Worm (Caenorhabditis elegans) whole organism, L3 larva: ENCODE data around the gene D1053.4.

Experiments
- R02D3.7 ChIP-seq: fragments of 150-350 bp; optimal IDR thresholded peaks from 2 replicates; lab custom pipeline; 2014; ENCODE audit warnings: missing biosample characterization, missing genetic modification characterization
- ZK546.5 ChIP-seq: sonication (generic microtip); optimal IDR thresholded peaks from 2 replicates; lab custom pipeline; 2017; ENCODE audit warnings: missing biosample characterization, missing genetic modification characterization
- ama-1 ChIP-seq: fragments of 150-350 bp; optimal IDR thresholded peaks from 2 replicates; lab custom pipeline; 2018
- ceh-16 ChIP-seq: sonication (generic microtip); optimal IDR thresholded peaks from 2 replicates; lab custom pipeline; 2017; ENCODE audit warnings: missing biosample characterization, missing genetic modification characterization
- ceh-28 ChIP-seq: fragments of 150-350 bp; optimal IDR thresholded peaks from 2 replicates; lab custom pipeline; 2014; ENCODE audit warnings: missing biosample characterization, missing genetic modification reagents, missing genetic modification characterization
- ceh-82 ChIP-seq: fragments of 150-350 bp; optimal IDR thresholded peaks from 2 replicates; lab custom pipeline; 2014; ENCODE audit warnings: missing biosample characterization, missing genetic modification characterization
- ceh-9 ChIP-seq: sonication (generic microtip); optimal IDR thresholded peaks from 2 replicates; lab custom pipeline; 2018; ENCODE audit warnings: missing biosample characterization, missing genetic modification characterization
- egl-5 ChIP-seq: fragments of 150-350 bp; optimal IDR thresholded peaks from 2 replicates; lab custom pipeline; 2017; ENCODE audit warnings: missing biosample characterization, missing genetic modification reagents, missing genetic modification characterization, inconsistent platforms
- elt-1 ChIP-seq: fragments of 150-350 bp; optimal IDR thresholded peaks from 2 replicates; lab custom pipeline; 2014; ENCODE audit warnings: missing biosample characterization, missing genetic modification characterization
- elt-2 ChIP-seq: sonication (generic microtip); optimal IDR thresholded peaks from 2 replicates; lab custom pipeline; 2016; ENCODE audit warnings: missing genetic modification reagents, mild to moderate bottlenecking, missing genetic modification characterization, missing compliant biosample characterization
- elt-3 ChIP-seq, 3 experiments: fragments of 150-350 bp in 1 of 3; sonication (generic microtip) in 2 of 3; optimal IDR thresholded peaks; 2 replicates in 2 of 3; 4 replicates in 1 of 3; lab custom pipeline; 2014 to 2017; ENCODE audit warnings: missing biosample characterization in 3 of 3, missing genetic modification characterization in 3 of 3
- eor-1 ChIP-seq, 2 experiments: fragments of 150-350 bp; optimal IDR thresholded peaks; 2 replicates each; lab custom pipeline; 2014 to 2018; ENCODE audit warnings: missing biosample characterization in 2 of 2, missing genetic modification characterization in 2 of 2
- jun-1 ChIP-seq: fragments of 150-350 bp; optimal IDR thresholded peaks from 2 replicates; lab custom pipeline; 2014; ENCODE audit warnings: missing biosample characterization, missing genetic modification reagents, missing genetic modification characterization
- lin-39 ChIP-seq: fragments of 150-350 bp; optimal IDR thresholded peaks from 2 replicates; lab custom pipeline; 2018; ENCODE audit warnings: missing biosample characterization, missing genetic modification reagents, missing genetic modification characterization
- mdl-1 ChIP-seq: fragments of 150-350 bp; optimal IDR thresholded peaks from 2 replicates; lab custom pipeline; 2014; ENCODE audit warnings: missing biosample characterization, missing genetic modification characterization
- mml-1 ChIP-seq: fragments of 150-350 bp; sonication (generic microtip); optimal IDR thresholded peaks from 3 replicates; lab custom pipeline; 2014; ENCODE audit warnings: missing biosample characterization, missing genetic modification characterization
- nfya-1 ChIP-seq: sonication (generic microtip); optimal IDR thresholded peaks from 2 replicates; lab custom pipeline; 2017; ENCODE audit warnings: missing genetic modification characterization, mild to moderate bottlenecking, missing compliant biosample characterization, antibody characterized with exemption, moderate library complexity; ENCODE audit not compliant: insufficient read depth
- nhr-11 ChIP-seq: fragments of 150-350 bp; optimal IDR thresholded peaks from 2 replicates; lab custom pipeline; 2014; ENCODE audit warnings: missing biosample characterization, missing genetic modification characterization
- nhr-12 ChIP-seq: fragments of 150-350 bp; optimal IDR thresholded peaks from 2 replicates; lab custom pipeline; 2014; ENCODE audit warnings: missing biosample characterization, missing genetic modification characterization
- nhr-23 ChIP-seq: fragments of 150-350 bp; optimal IDR thresholded peaks from 2 replicates; lab custom pipeline; 2014; ENCODE audit warnings: missing biosample characterization, missing genetic modification reagents, missing genetic modification characterization
- nhr-25 ChIP-seq: sonication (generic microtip); optimal IDR thresholded peaks from 2 replicates; lab custom pipeline; 2017; ENCODE audit warnings: missing biosample characterization, missing genetic modification characterization
- nhr-28 ChIP-seq: fragments of 150-350 bp; optimal IDR thresholded peaks from 2 replicates; lab custom pipeline; 2014; ENCODE audit warnings: missing biosample characterization, missing genetic modification characterization
- nhr-43 ChIP-seq: sonication (generic microtip); optimal IDR thresholded peaks from 2 replicates; lab custom pipeline; 2016; ENCODE audit warnings: mild to moderate bottlenecking, missing genetic modification characterization, missing compliant biosample characterization; ENCODE audit not compliant: poor library complexity, severe bottlenecking
- nhr-67 ChIP-seq: fragments of 150-350 bp; optimal IDR thresholded peaks from 2 replicates; lab custom pipeline; 2014; ENCODE audit warnings: missing biosample characterization, missing genetic modification characterization
- pha-4 ChIP-seq: fragments of 150-350 bp; optimal IDR thresholded peaks from 2 replicates; lab custom pipeline; 2014; ENCODE audit warnings: missing biosample characterization, missing genetic modification reagents, missing genetic modification characterization
- pqm-1 ChIP-seq: fragments of 150-350 bp; optimal IDR thresholded peaks from 2 replicates; lab custom pipeline; 2017; ENCODE audit warnings: missing biosample characterization, missing genetic modification characterization, inconsistent platforms
- sea-2 ChIP-seq: fragments of 150-350 bp; sonication (generic microtip); optimal IDR thresholded peaks from 4 replicates; lab custom pipeline; 2014; ENCODE audit warnings: missing biosample characterization, missing genetic modification reagents, missing genetic modification characterization
- skn-1 ChIP-seq: fragments of 150-350 bp; optimal IDR thresholded peaks from 2 replicates; lab custom pipeline; 2014; ENCODE audit warnings: missing biosample characterization, missing genetic modification characterization
- tbx-2 ChIP-seq: sonication (generic microtip); optimal IDR thresholded peaks from 2 replicates; lab custom pipeline; 2016; ENCODE audit warnings: mild to moderate bottlenecking, missing genetic modification characterization, missing compliant biosample characterization
- ztf-11 ChIP-seq: fragments of 150-350 bp; optimal IDR thresholded peaks from 2 replicates; lab custom pipeline; 2014; ENCODE audit warnings: missing biosample characterization, missing genetic modification characterization
- ztf-4 ChIP-seq: fragments of 150-350 bp; optimal IDR thresholded peaks from 2 replicates; lab custom pipeline; 2014; ENCODE audit warnings: missing biosample characterization, missing genetic modification characterization

Gene D1053.4

ce11 chrX:11727761-11728160, 4.2 kb upstream of the D1053.4 start, which contains the start of the genes gst-42 and D1053.2:
gst-42 (minus strand) TSS chrX:11727936.
D1053.2 (plus strand) TSS chrX:11728151.
- TF ChIP-seq nhr-43 (peak; percentile 53), ceh-82 (no peak), eor-1 (tag; optimal IDR thresholded peaks at IDR 0.05; lab: Kevin White, UChicago) (no peak), ceh-16 (no peak), mdl-1 (tag; lab: Kevin White, UChicago) (peak; percentile 78), nhr-67 (tag; lab: Kevin White, UChicago) (no peak), nhr-28 (tag; lab: Kevin White, UChicago) (no peak), egl-5 (no peak), skn-1 (tag; lab: Kevin White, UChicago) (peak; percentile 28), elt-2 (tag; lab: Kevin White, UChicago) (peak; percentile 94), ceh-9 (no peak), sea-2 (GFP tag; lab: Kevin White, UChicago) (no peak), pha-4 (tag; lab: Kevin White, UChicago) (peak; percentile 79), pqm-1 (peak; percentile 99), ama-1 (lab: Kevin White, UChicago) (no peak), nhr-25 (peak; percentile 73), elt-3 (tag; optimal IDR thresholded peaks at IDR 0.05; lab: Kevin White, UChicago) (peak in 2 of 3 experiments; percentile 77 to 85), nhr-23 (tag; lab: Kevin White, UChicago) (peak; percentile 74), jun-1 (tag; lab: Kevin White, UChicago) (peak; percentile 51), ceh-28 (tag; lab: Kevin White, UChicago) (peak; percentile 44), R02D3.7 (tag; lab: Kevin White, UChicago) (peak; percentile 14)
- TF ChIP-seq, all 47 proteins: peak for 12

DNA sequence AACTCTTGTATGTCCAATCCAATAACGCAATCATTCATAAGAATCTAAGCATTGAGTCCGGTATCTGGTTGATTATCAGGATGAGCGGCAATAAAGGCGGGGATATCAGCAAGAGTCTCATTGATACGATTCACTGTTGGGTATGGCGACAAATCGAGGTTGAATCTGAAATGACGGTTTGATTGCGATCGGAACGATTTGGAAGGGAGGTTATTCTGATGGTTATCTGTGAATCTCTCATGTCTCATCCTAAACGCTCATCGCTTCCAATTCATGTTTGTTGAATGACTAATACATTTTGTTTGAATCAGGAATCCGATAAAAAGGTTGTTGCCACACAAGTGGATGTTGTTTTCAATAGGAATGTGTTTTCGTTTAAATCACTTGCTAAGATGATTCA, 2.9 kb upstream of the D1053.4 start:
- TF ChIP-seq elt-3 (tag; optimal IDR thresholded peaks at IDR 0.05; lab: Kevin White, UChicago) (peak in 1 of 3 experiments; percentile 53), eor-1 (tag; optimal IDR thresholded peaks at IDR 0.05; lab: Kevin White, UChicago) (no peak), nhr-23 (tag; lab: Kevin White, UChicago) (peak; percentile 10), ZK546.5 (tag; lab: Kevin White, UChicago) (no peak), ztf-11 (tag; lab: Kevin White, UChicago) (no peak), skn-1 (tag; lab: Kevin White, UChicago) (no peak), nhr-25 (peak; percentile 37), elt-1 (tag; lab: Kevin White, UChicago) (peak; percentile 89)

- TF ChIP-seq elt-3 (tag; optimal IDR thresholded peaks at IDR 0.05; lab: Kevin White, UChicago) (no peak), elt-2 (tag; lab: Kevin White, UChicago) (no peak), ztf-4 (tag; lab: Kevin White, UChicago) (no peak), eor-1 (tag; optimal IDR thresholded peaks at IDR 0.05; lab: Kevin White, UChicago) (no peak), nhr-28 (tag; lab: Kevin White, UChicago) (no peak), ZK546.5 (tag; lab: Kevin White, UChicago) (no peak), nhr-12 (no peak), lin-39 (tag; lab: Kevin White, UChicago) (no peak), sea-2 (GFP tag; lab: Kevin White, UChicago) (no peak), mml-1 (tag; lab: Kevin White, UChicago) (no peak), pqm-1 (no peak), ceh-9 (no peak), nhr-43 (no peak), elt-1 (tag; lab: Kevin White, UChicago) (no peak)
Measured at ce11 chrX:11725646-11726045, 2.0 kb upstream of the D1053.4 start.

- TF ChIP-seq tbx-2 (tag; lab: Kevin White, UChicago): no peak
- peak; percentile 53 for TF ChIP-seq nhr-25
Measured at ce11 chrX:11720058-11720457, 3.5 kb downstream of the D1053.4 start.

- TF ChIP-seq elt-3 (tag; optimal IDR thresholded peaks at IDR 0.05; lab: Kevin White, UChicago): no peak
- no peak for TF ChIP-seq nfya-1 (tag; lab: Kevin White, UChicago)
- TF ChIP-seq R02D3.7 (tag; lab: Kevin White, UChicago): no peak
- TF ChIP-seq pha-4 (tag; lab: Kevin White, UChicago): peak; percentile 58
Measured at ce11 chrX:11718751-11719150, 4.8 kb downstream of the D1053.4 start.

ce11 chrX:11716463-11716960, 7.1 kb downstream of the D1053.4 start, which contains the start of gene C44C10.9:
C44C10.9 (minus strand) TSS chrX:11716513.
- TF ChIP-seq nhr-11 (tag; lab: Kevin White, UChicago) (no peak), nhr-43 (peak; percentile 4), ceh-82 (no peak)
